Worm (Caenorhabditis elegans): ENCODE measurements around the gene C47G2.3.

The C47G2.3 gene

ce11 chrII:11290109-11290784 is at the start of gene C47G2.3:
TSS of gene C47G2.3 (minus strand) at chrII:11290159.
- peak; percentile 17 for TF ChIP-seq tlf-1 (GFP tag; optimal IDR thresholded peaks at IDR 0.05)
- TF ChIP-seq ceh-27 (GFP tag; optimal IDR thresholded peaks at IDR 0.05), result peak; percentile 24
- peak; percentile 37; the same call in 1 of the 2 replicates for TF ChIP-seq ekl-4 (GFP tag; IDR thresholded peaks at IDR 0.05)
- peak; percentile 38 for TF ChIP-seq him-1 (tag; optimal IDR thresholded peaks at IDR 0.05)
- no peak for TF ChIP-seq B0336.3 (GFP tag; IDR thresholded peaks at IDR 0.05)
- peak; percentile 42 for TF ChIP-seq xnd-1 (tag; optimal IDR thresholded peaks at IDR 0.05)
- no peak for TF ChIP-seq T07F8.4 (tag; optimal IDR thresholded peaks at IDR 0.05)
- TF ChIP-seq ama-1 (optimal IDR thresholded peaks at IDR 0.05), result no peak
- TF ChIP-seq ama-1 (GFP tag; optimal IDR thresholded peaks at IDR 0.05), result peak in 1 of 2 experiments; percentile 6
- no peak for TF ChIP-seq hlh-12 (tag; optimal IDR thresholded peaks at IDR 0.05)
- 0 out of 2 replicates have a peak, but pooled peaks have one; percentile 8 for TF ChIP-seq hmg-1.2 (GFP tag; IDR thresholded peaks at IDR 0.05)
- peak; percentile 9 for TF ChIP-seq madf-10 (tag; optimal IDR thresholded peaks at IDR 0.05)
- peak; percentile 18 for TF ChIP-seq tbp1 (GFP tag; optimal IDR thresholded peaks at IDR 0.05)
- 0 out of 2 replicates have a peak, but pooled peaks have one; percentile 51 for TF ChIP-seq bed-2 (GFP tag; IDR thresholded peaks at IDR 0.05)
- TF ChIP-seq mes-4 (tag; optimal IDR thresholded peaks at IDR 0.05), result no peak
- TF ChIP-seq rcor-1 (GFP tag; IDR thresholded peaks at IDR 0.05), result 0 out of 2 replicates have a peak, but pooled peaks have one; percentile 39
- TF ChIP-seq F33H1.4 (GFP tag; IDR thresholded peaks at IDR 0.05), result peak; percentile 43; the same call in 1 of the 2 replicates
- peak; percentile 69 for TF ChIP-seq hrde-1 (tag; optimal IDR thresholded peaks at IDR 0.05; ENCODE audit: borderline replicate concordance)
- peak; percentile 49; the same call in 1 of the 2 replicates for TF ChIP-seq ceh-91 (GFP tag; IDR thresholded peaks at IDR 0.05)
- TF ChIP-seq ztf-22 (GFP tag; optimal IDR thresholded peaks at IDR 0.05), result no peak
- TF ChIP-seq nhr-90 (tag; optimal IDR thresholded peaks at IDR 0.05), result no peak
- peak; percentile 74 for TF ChIP-seq madf-6 (GFP tag; IDR thresholded peaks at IDR 0.05)
- peak in 1 of 2 experiments; percentile 51 for TF ChIP-seq let-607 (tag; optimal IDR thresholded peaks at IDR 0.05)
- no peak for TF ChIP-seq Y53F4B.3 (GFP tag; IDR thresholded peaks at IDR 0.05)
- TF ChIP-seq lsl-1 (GFP tag; optimal IDR thresholded peaks at IDR 0.05), result peak; percentile 49
- TF ChIP-seq snpc-4 (GFP tag; optimal IDR thresholded peaks at IDR 0.05), result peak; percentile 25
- peak in 2 of 4 experiments; percentile 45 to 49 for TF ChIP-seq snpc-4 (tag; optimal IDR thresholded peaks at IDR 0.05)
- TF ChIP-seq zim-3 (tag; optimal IDR thresholded peaks at IDR 0.05), result no peak
- no peak for TF ChIP-seq attf-3 (GFP tag; conservative IDR thresholded peaks at IDR 0.05)
- peak in 1 of 3 experiments; percentile 78 for TF ChIP-seq lin-35 (GFP tag; optimal IDR thresholded peaks at IDR 0.05)
- TF ChIP-seq efl-1 (GFP tag; optimal IDR thresholded peaks at IDR 0.05), result peak; percentile 55
- TF ChIP-seq dpl-1 (GFP tag; optimal IDR thresholded peaks at IDR 0.05), result peak; percentile 25
- peak; percentile 86 for TF ChIP-seq lin-54 (GFP tag; optimal IDR thresholded peaks at IDR 0.05)
- TF ChIP-seq rec-8 (tag; optimal IDR thresholded peaks at IDR 0.05), result peak in 1 of 2 experiments; percentile 25
- TF ChIP-seq athp-1 (tag; optimal IDR thresholded peaks at IDR 0.05), result peak; percentile 67
- TF ChIP-seq ZK185.1 (tag; optimal IDR thresholded peaks at IDR 0.05; ENCODE audit: poor library complexity, severe bottlenecking), result peak; percentile 77
- peak; percentile 56 for TF ChIP-seq D2030.7 (GFP tag; IDR thresholded peaks at IDR 0.05)
- peak; percentile 13 for TF ChIP-seq ccch-3 (GFP tag; optimal IDR thresholded peaks at IDR 0.05)
- TF ChIP-seq mel-28 (tag; optimal IDR thresholded peaks at IDR 0.05; ENCODE audit: borderline replicate concordance), result no peak
- TF ChIP-seq attf-5 (GFP tag; optimal IDR thresholded peaks at IDR 0.05), result no peak
- TF ChIP-seq F39B2.1 (GFP tag; IDR thresholded peaks at IDR 0.05), result 0 out of 2 replicates have a peak, but pooled peaks have one; percentile 3
- TF ChIP-seq snpc-1.3 (tag; optimal IDR thresholded peaks at IDR 0.05; ENCODE audit: insufficient read depth), result peak; percentile 41
- TF ChIP-seq lir-1 (GFP tag; conservative IDR thresholded peaks at IDR 0.05), result 0 out of 2 replicates have a peak, but pooled peaks have one; percentile 27
- peak; percentile 31; the same call in 1 of the 2 replicates for TF ChIP-seq dox-1 (GFP tag; IDR thresholded peaks at IDR 0.05)
- 0 out of 2 replicates have a peak, but pooled peaks have one; percentile 26 for TF ChIP-seq hmg-20 (GFP tag; IDR thresholded peaks at IDR 0.05)
- 0 out of 2 replicates have a peak, but pooled peaks have one; percentile 39 for TF ChIP-seq ztf-25 (GFP tag; IDR thresholded peaks at IDR 0.05)

Measured in whole organism, young adult.